Worm (Caenorhabditis elegans) whole organism, L4 larva: ENCODE results near the gene F08F3.6.

Experiments
- D1046.2 ChIP-seq: fragments of 200-800 bp; sonication (Bioruptor generic); IDR thresholded peaks from 2 replicates; pipeline ENCODE4 v1.3.6; 2022; ENCODE audit warnings: missing genetic modification characterization, missing compliant biosample characterization
- F49E8.2 ChIP-seq: sonication (generic microtip); optimal IDR thresholded peaks from 2 replicates; lab custom pipeline; 2016; ENCODE audit warnings: missing compliant biosample characterization, mild to moderate bottlenecking, missing genetic modification characterization, borderline replicate concordance
- Y105C5A.15 ChIP-seq: fragments of 200-800 bp; sonication (Bioruptor generic); IDR thresholded peaks from 2 replicates; pipeline ENCODE4 v1.3.6; 2022; ENCODE audit warnings: missing genetic modification characterization, missing compliant biosample characterization
- Y48G9A.11 ChIP-seq: fragments of 200-800 bp; sonication (Bioruptor generic); IDR thresholded peaks from 2 replicates; pipeline ENCODE4 v1.3.6; 2022; ENCODE audit warnings: missing genetic modification reagents, missing genetic modification characterization, missing compliant biosample characterization
- aha-1 ChIP-seq: fragments of 150-350 bp; peaks from one replicate; lab custom pipeline; 2014; ENCODE audit warnings: missing biosample characterization, missing genetic modification characterization
- ama-1 ChIP-seq: fragments of 150-350 bp; optimal IDR thresholded peaks from 2 replicates; lab custom pipeline; 2014; ENCODE audit warnings: inconsistent platforms, mixed read lengths
- arid-1 ChIP-seq: fragments of 200-800 bp; sonication (Bioruptor generic); conservative IDR thresholded peaks from 2 replicates; pipeline ENCODE4 v1.3.6; 2022; ENCODE audit warnings: missing genetic modification reagents, missing genetic modification characterization, missing compliant biosample characterization
- dmd-9 ChIP-seq: fragments of 200-800 bp; sonication (Bioruptor generic); IDR thresholded peaks from 2 replicates; pipeline ENCODE4 v1.3.6; 2022; ENCODE audit warnings: missing genetic modification reagents, missing genetic modification characterization, missing compliant biosample characterization
- duxl-1 ChIP-seq: sonication (generic microtip); optimal IDR thresholded peaks from 2 replicates; lab custom pipeline; 2016; ENCODE audit warnings: mild to moderate bottlenecking, missing genetic modification characterization, moderate library complexity, missing compliant biosample characterization; ENCODE audit not compliant: poor library complexity
- fkh-10 ChIP-seq: fragments of 150-350 bp; optimal IDR thresholded peaks from 2 replicates; lab custom pipeline; 2014; ENCODE audit warnings: missing biosample characterization, missing genetic modification reagents, missing genetic modification characterization
- lim-7 ChIP-seq: fragments of 200-800 bp; sonication (Bioruptor generic); IDR thresholded peaks from 2 replicates; pipeline ENCODE4 v1.3.6; 2022; ENCODE audit warnings: missing genetic modification characterization, missing compliant biosample characterization
- lin-13 ChIP-seq: fragments of 150-350 bp; optimal IDR thresholded peaks from 2 replicates; lab custom pipeline; 2014; ENCODE audit warnings: missing biosample characterization, missing genetic modification reagents, missing genetic modification characterization
- lin-39 ChIP-seq: fragments of 150-350 bp; optimal IDR thresholded peaks from 2 replicates; lab custom pipeline; 2014; ENCODE audit warnings: missing biosample characterization, missing genetic modification reagents, missing genetic modification characterization
- mdl-1 ChIP-seq, 2 experiments: fragments of 150-350 bp in 1 of 2; sonication (generic microtip) in 1 of 2; optimal IDR thresholded peaks; 2 replicates each; lab custom pipeline; 2014 to 2017; ENCODE audit warnings: missing biosample characterization in 2 of 2, missing genetic modification characterization in 2 of 2
- mes-2 ChIP-seq: sonication (generic microtip); optimal IDR thresholded peaks from 2 replicates; lab custom pipeline; 2016; ENCODE audit warnings: missing genotype, mild to moderate bottlenecking, missing genetic modification characterization, missing compliant biosample characterization; ENCODE audit not compliant: poor library complexity, severe bottlenecking
- mxl-2 ChIP-seq: fragments of 200-800 bp; sonication (Bioruptor generic); conservative IDR thresholded peaks from 2 replicates; pipeline ENCODE4 v1.3.6; 2022; ENCODE audit warnings: missing genetic modification reagents, missing genetic modification characterization, missing compliant biosample characterization
- mxl-3 ChIP-seq: fragments of 200-800 bp; sonication (Bioruptor generic); optimal IDR thresholded peaks from 2 replicates; lab custom pipeline; 2018; ENCODE audit warnings: mild to moderate bottlenecking, missing genetic modification characterization, missing compliant biosample characterization
- nhr-111 ChIP-seq: fragments of 200-800 bp; sonication (Bioruptor generic); optimal IDR thresholded peaks from 2 replicates; lab custom pipeline; 2018; ENCODE audit warnings: mild to moderate bottlenecking, missing genetic modification characterization, missing compliant biosample characterization
- nhr-42 ChIP-seq: fragments of 200-800 bp; sonication (Bioruptor generic); IDR thresholded peaks from 2 replicates; pipeline ENCODE4 v1.3.6; 2022; ENCODE audit warnings: missing genetic modification characterization, missing compliant biosample characterization
- nhr-48 ChIP-seq: sonication (generic microtip); optimal IDR thresholded peaks from 2 replicates; lab custom pipeline; 2016; ENCODE audit warnings: mild to moderate bottlenecking, missing genetic modification characterization, missing compliant biosample characterization
- php-3 ChIP-seq: fragments of 200-800 bp; sonication (Bioruptor generic); IDR thresholded peaks from 2 replicates; pipeline ENCODE4 v1.3.6; 2022; ENCODE audit warnings: missing genetic modification reagents, missing genetic modification characterization, missing compliant biosample characterization
- saeg-2 ChIP-seq: fragments of 200-800 bp; sonication (Bioruptor generic); IDR thresholded peaks from 2 replicates; pipeline ENCODE4 v1.3.6; 2022; ENCODE audit warnings: missing genetic modification reagents, missing genetic modification characterization, missing compliant biosample characterization
- skn-1 ChIP-seq: fragments of 150-350 bp; optimal IDR thresholded peaks from 2 replicates; lab custom pipeline; 2014; ENCODE audit warnings: missing biosample characterization, missing genetic modification characterization
- snpc-4 ChIP-seq: fragments of 150-350 bp; optimal IDR thresholded peaks from 2 replicates; lab custom pipeline; 2014; ENCODE audit warnings: missing biosample characterization, missing genetic modification characterization
- unc-39 ChIP-seq: sonication (generic microtip); optimal IDR thresholded peaks from 2 replicates; lab custom pipeline; 2017; ENCODE audit warnings: missing biosample characterization, missing genetic modification characterization
- unc-62 ChIP-seq, 3 experiments: fragments of 150-350 bp in 1 of 3; sonication (generic microtip); optimal IDR thresholded peaks in 2 of 3; peaks in 1 of 3; 1 replicate in 1 of 3; 2 replicates in 2 of 3; lab custom pipeline; 2014 to 2017; ENCODE audit warnings: missing biosample characterization in 3 of 3, missing genetic modification characterization in 3 of 3, missing genetic modification reagents in 3 of 3, missing genotype in 1 of 3
- vab-7 ChIP-seq: fragments of 200-800 bp; sonication (Bioruptor generic); IDR thresholded peaks from 2 replicates; pipeline ENCODE4 v1.3.6; 2022; ENCODE audit warnings: missing genetic modification reagents, missing genetic modification characterization, missing compliant biosample characterization
- zfp-3 ChIP-seq: fragments of 200-800 bp; sonication (Bioruptor generic); conservative IDR thresholded peaks from 2 replicates; pipeline ENCODE4 v1.3.6; 2022; ENCODE audit warnings: missing genetic modification reagents, missing genetic modification characterization, missing compliant biosample characterization

F08F3.6 gene

DNA sequence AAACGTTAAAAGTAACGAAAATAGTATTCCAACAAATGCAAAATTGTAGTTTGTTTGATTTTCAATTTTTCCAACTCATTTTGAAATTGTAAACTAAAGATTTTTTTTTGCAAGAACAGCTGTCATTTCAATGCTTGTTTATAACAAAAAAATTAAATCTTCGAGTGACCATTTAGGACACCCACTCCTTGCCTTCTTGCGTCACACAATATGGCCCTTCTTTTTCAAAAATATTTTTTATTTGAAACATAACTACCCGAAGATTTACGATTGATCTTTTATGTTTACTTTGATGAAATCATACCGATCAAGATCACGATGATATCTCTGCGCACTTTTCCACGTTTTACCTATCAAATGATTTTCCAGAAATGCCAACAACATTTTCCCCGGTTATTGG, 39.9 kb upstream of the F08F3.6 start, which contains the start of gene ZC317.2:
Gene ZC317.2, plus strand, starts transcription at position 301 of the 400 bp plus-strand sequence.
- TF ChIP-seq lim-7 (no peak), vab-7 (GFP tag; lab: Robert Waterston, UW) (no peak), nhr-48 (tag; lab: Kevin White, UChicago) (no peak), Y48G9A.11 (GFP tag; lab: Robert Waterston, UW) (no peak), arid-1 (no peak), aha-1 (tag; lab: Kevin White, UChicago) (peak; percentile 53), F49E8.2 (tag; lab: Kevin White, UChicago) (no peak)

DNA sequence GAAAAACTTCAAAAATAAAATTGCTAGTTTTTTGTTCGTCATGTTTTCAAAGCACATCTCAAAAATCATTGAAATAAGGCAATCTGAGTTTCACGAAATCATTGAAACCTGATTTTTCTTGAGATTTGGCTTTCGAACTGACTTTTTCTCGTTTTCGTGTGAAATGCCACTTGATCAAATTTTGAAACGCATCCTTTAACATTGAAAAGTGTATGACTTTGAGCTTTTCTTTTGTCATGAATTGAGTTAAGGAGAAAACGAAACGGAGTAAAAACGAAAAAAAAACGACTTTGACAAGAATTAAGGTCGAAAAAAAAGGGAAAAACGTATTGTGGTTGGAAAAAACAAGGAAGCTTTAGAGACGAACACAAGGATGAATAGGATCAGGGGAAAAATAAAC, 35.1 kb upstream of the F08F3.6 start:
- TF ChIP-seq snpc-4 (tag; lab: Kevin White, UChicago) (no peak), lin-13 (GFP tag; lab: Kevin White, UChicago) (no peak), fkh-10 (GFP tag; lab: Kevin White, UChicago) (peak; percentile 74)
- TF ChIP-seq, all 104 proteins: peak for 1

DNA sequence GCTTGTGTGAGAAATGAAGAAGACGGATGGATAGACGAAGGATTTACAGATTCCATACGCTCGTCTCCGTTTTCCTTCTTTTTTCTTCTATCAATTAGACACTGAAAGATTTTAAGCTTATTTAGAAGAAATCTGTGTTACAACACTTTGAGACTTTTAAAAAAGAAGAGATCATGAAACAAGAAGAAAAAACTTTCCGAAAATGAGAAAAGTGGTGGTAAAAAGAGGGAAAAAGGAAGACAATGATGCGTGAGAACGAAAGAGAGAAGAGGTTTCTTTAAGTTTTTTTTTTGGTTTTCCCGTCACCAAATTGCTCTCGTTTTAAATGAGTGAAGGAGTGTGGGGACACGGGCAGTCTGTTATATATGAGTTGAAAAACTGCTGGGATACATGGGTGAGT, 33.7 kb upstream of the F08F3.6 start, which contains the start of gene glc-3:
Gene glc-3, minus strand, starts transcription at position 101 of the 400 bp plus-strand sequence.
- TF ChIP-seq unc-39 (tag; lab: Kevin White, UChicago) (no peak), nhr-42 (no peak), mxl-3 (GFP tag; lab: Kevin White, UChicago) (no peak), ama-1 (lab: Kevin White, UChicago) (no peak), saeg-2 (GFP tag; lab: Robert Waterston, UW) (no peak), unc-62 (GFP tag; optimal IDR thresholded peaks at IDR 0.05 in 1 of 2; lab: Kevin White, UChicago) (no peak), unc-62 (tag; optimal IDR thresholded peaks at IDR 0.05; lab: Kevin White, UChicago) (no peak), duxl-1 (tag; lab: Kevin White, UChicago) (no peak), zfp-3 (GFP tag; lab: Robert Waterston, UW) (no peak), nhr-111 (no peak), D1046.2 (GFP tag; lab: Robert Waterston, UW) (no peak), vab-7 (GFP tag; lab: Robert Waterston, UW) (no peak), Y105C5A.15 (GFP tag; lab: Robert Waterston, UW) (no peak)

DNA sequence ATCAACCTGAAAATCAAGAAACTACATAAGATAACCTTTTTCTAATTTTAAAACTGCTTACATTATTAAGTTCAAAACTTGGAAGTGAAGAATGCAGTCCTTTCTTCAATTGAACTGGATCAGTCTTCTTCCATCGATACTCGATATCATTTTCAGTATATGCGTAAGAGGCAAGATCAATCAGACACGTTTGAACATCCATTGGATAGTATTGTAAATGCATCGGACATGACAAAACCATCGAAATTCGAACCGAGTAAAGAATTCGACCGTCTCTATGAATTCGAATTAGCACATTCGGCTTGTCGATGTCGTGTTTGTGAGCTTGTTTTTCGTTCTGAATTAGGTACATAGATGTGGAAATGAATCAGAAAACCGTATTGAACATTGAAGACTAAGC, 30.9 kb upstream of the F08F3.6 start:
- TF ChIP-seq mes-2 (tag; lab: Kevin White, UChicago): no peak
- no peak for TF ChIP-seq php-3
- TF ChIP-seq aha-1 (tag; lab: Kevin White, UChicago): peak; percentile 73
- TF ChIP-seq unc-62 (GFP tag; optimal IDR thresholded peaks at IDR 0.05 in 1 of 2; lab: Kevin White, UChicago): peak in 1 of 2 experiments; percentile 82
- no peak for TF ChIP-seq unc-62 (tag; optimal IDR thresholded peaks at IDR 0.05; lab: Kevin White, UChicago)
- no peak for TF ChIP-seq mxl-2 (GFP tag; lab: Robert Waterston, UW)

DNA sequence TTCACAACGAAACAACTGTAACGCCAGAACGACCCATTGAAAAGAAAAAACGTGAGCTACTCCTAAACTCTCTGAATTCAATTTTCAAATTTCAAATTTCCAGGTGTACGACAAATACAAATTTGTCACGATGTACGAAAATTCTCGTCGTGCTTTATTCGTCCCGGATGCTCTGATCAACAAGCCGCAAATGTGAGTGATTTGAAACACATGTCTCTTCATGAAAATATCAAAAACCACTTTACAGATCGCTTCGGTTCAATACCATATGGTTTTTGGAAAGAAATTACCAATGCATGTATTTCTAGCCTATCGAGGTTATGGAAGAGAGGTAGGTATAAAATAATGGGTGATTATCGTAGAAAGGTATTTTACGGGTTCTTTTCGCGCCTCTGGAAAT, 27.2 kb upstream of the F08F3.6 start:
- TF ChIP-seq aha-1 (tag; lab: Kevin White, UChicago) (peak; percentile 45), dmd-9 (GFP tag; lab: Robert Waterston, UW) (no peak)

DNA sequence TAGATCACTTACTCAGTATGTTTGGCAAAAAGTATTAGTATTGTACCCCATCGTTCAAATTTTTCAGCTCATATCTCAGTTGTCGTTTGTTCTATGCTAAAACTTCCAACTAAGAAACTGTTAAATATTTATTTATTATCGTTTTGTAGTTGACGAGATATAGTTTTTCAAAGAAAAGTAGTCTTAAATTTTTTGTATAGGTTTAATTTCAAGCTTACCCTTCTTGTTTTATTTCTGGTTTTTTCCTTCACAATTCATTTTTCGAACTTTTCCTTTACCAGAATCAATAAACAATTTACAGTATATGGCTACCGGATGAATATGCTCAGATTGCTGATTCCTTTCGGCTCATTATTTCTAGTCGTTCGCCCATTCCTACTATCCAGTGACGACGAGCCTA, 26.0 kb upstream of the F08F3.6 start, which contains the start of gene F08F3.1:
Gene F08F3.1, plus strand, starts transcription at position 301 of the 400 bp plus-strand sequence.
- TF ChIP-seq unc-62 (GFP tag; optimal IDR thresholded peaks at IDR 0.05 in 1 of 2; lab: Kevin White, UChicago) (peak in 1 of 2 experiments; percentile 89), unc-62 (tag; optimal IDR thresholded peaks at IDR 0.05; lab: Kevin White, UChicago) (no peak), skn-1 (tag; lab: Kevin White, UChicago) (no peak)
- TF ChIP-seq, all 104 proteins: peak for 1

DNA sequence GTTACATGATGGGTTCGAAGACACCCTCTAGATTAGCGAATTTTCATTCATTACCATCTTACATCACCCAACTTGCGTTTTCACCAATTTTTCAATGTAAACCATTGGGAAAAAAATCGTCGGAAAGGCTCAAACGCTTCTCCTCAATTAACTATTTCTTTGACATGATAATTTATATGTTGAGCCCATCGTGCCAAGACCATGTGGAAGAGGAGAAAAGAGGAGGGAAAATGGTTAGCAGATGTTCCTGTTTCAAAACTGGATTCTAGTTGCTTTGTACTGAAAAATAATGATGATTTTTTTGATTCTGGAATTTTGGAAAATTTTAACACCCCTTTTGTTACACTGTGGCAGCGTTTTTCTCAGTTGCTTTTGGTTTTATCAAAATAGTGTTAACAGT, 24.2 kb upstream of the F08F3.6 start:
- TF ChIP-seq lin-39 (tag; lab: Kevin White, UChicago) (no peak), F49E8.2 (tag; lab: Kevin White, UChicago) (no peak), lin-13 (GFP tag; lab: Kevin White, UChicago) (no peak), unc-62 (GFP tag; optimal IDR thresholded peaks at IDR 0.05 in 1 of 2; lab: Kevin White, UChicago) (peak in 1 of 2 experiments; percentile 57), unc-62 (tag; optimal IDR thresholded peaks at IDR 0.05; lab: Kevin White, UChicago) (no peak), mdl-1 (tag; optimal IDR thresholded peaks at IDR 0.05; lab: Kevin White, UChicago) (no peak)
